Worm (Caenorhabditis elegans) whole organism, early embryonic: ENCODE results near the gene bath-33.

Experiments
- B0310.2 ChIP-seq: sonication (generic microtip); optimal IDR thresholded peaks from 2 replicates; lab custom pipeline; 2016; ENCODE audit warnings: mild to moderate bottlenecking, missing genetic modification characterization, missing compliant biosample characterization
- F13C5.2 ChIP-seq: sonication (generic microtip); optimal IDR thresholded peaks from 2 replicates; lab custom pipeline; 2017; ENCODE audit warnings: mild to moderate bottlenecking, missing genetic modification characterization, inconsistent platforms, missing compliant biosample characterization
- aly-1 ChIP-seq: sonication (generic microtip); optimal IDR thresholded peaks from 2 replicates; lab custom pipeline; 2016; ENCODE audit warnings: missing genetic modification characterization, missing compliant biosample characterization
- ama-1 ChIP-seq: fragments of 150-350 bp; optimal IDR thresholded peaks from 2 replicates; lab custom pipeline; 2014
- ceh-13 ChIP-seq: fragments of 200-800 bp; sonication (Bioruptor generic); optimal IDR thresholded peaks from 2 replicates; lab custom pipeline; 2018; ENCODE audit warnings: mild to moderate bottlenecking, missing genetic modification characterization, missing compliant biosample characterization
- ceh-36 ChIP-seq: sonication (generic microtip); optimal IDR thresholded peaks from 2 replicates; lab custom pipeline; 2016; ENCODE audit warnings: missing genetic modification characterization, inconsistent platforms, missing compliant biosample characterization
- ets-7 ChIP-seq: sonication (generic microtip); optimal IDR thresholded peaks from 2 replicates; lab custom pipeline; 2016; ENCODE audit warnings: missing genotype, missing genetic modification characterization, missing compliant biosample characterization
- flt-1 ChIP-seq: fragments of 200-800 bp; sonication (Bioruptor generic); IDR thresholded peaks from 2 replicates; pipeline ENCODE4 v1.3.6; 2022; ENCODE audit warnings: missing genetic modification characterization, missing compliant biosample characterization
- hmbx-1 ChIP-seq: sonication (generic microtip); optimal IDR thresholded peaks from 2 replicates; lab custom pipeline; 2016; ENCODE audit warnings: mild to moderate bottlenecking, missing genetic modification characterization, missing compliant biosample characterization
- hmg-4 ChIP-seq: fragments of 200-800 bp; sonication (Bioruptor generic); optimal IDR thresholded peaks from 2 replicates; lab custom pipeline; 2018; ENCODE audit warnings: mild to moderate bottlenecking, missing genetic modification characterization, missing compliant biosample characterization
- hnd-1 ChIP-seq: sonication (generic microtip); optimal IDR thresholded peaks from 2 replicates; lab custom pipeline; 2016; ENCODE audit warnings: missing genetic modification characterization, missing compliant biosample characterization
- pes-1 ChIP-seq: fragments of 200-800 bp; sonication (Bioruptor generic); IDR thresholded peaks from 2 replicates; pipeline ENCODE4 v1.3.6; 2022; ENCODE audit warnings: missing genetic modification reagents, missing genetic modification characterization, missing compliant biosample characterization
- scrt-1 ChIP-seq: fragments of 200-800 bp; sonication (Bioruptor generic); IDR thresholded peaks from 2 replicates; pipeline ENCODE4 v1.3.6; 2022; ENCODE audit warnings: missing genetic modification characterization, missing compliant biosample characterization
- sea-1 ChIP-seq: fragments of 200-800 bp; sonication (Bioruptor generic); conservative IDR thresholded peaks from 2 replicates; pipeline ENCODE4 v1.3.6; 2022; ENCODE audit warnings: missing genetic modification characterization, missing compliant biosample characterization
- tbx-11 ChIP-seq: fragments of 200-800 bp; sonication (Bioruptor generic); IDR thresholded peaks from 2 replicates; pipeline ENCODE4 v1.3.6; 2022; ENCODE audit warnings: missing genetic modification characterization, missing compliant biosample characterization
- tbx-37 ChIP-seq: fragments of 200-800 bp; sonication (Bioruptor generic); conservative IDR thresholded peaks from 2 replicates; pipeline ENCODE4 v1.3.6; 2022; ENCODE audit warnings: missing genetic modification reagents, missing genetic modification characterization, missing compliant biosample characterization
- tra-4 ChIP-seq: sonication (generic microtip); optimal IDR thresholded peaks from 2 replicates; lab custom pipeline; 2017; ENCODE audit warnings: missing genetic modification characterization, missing compliant biosample characterization

bath-33 gene

DNA sequence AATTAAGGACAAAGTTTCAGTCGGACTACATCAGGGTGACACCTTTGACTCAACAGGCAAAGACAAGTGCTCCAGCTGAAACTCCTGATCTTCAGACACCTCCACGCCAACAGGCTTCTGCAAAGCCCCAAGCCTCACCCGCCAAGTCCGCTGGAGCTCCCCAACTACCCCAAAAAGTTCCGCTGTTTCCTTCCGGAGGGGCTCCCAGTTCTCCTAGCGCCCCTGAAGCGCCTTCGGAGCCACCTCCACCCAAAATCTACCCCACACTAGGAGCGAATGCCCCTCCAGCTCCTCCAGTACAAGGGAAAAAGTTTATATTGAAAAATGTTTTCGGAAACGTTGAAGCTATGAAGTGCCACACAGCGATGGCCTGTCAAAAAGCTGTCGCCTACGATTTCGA lies 2.9 kb downstream of the bath-33 start:
- TF ChIP-seq B0310.2: no peak
- TF ChIP-seq hmbx-1 (tag; lab: Kevin White, UChicago): no peak

DNA sequence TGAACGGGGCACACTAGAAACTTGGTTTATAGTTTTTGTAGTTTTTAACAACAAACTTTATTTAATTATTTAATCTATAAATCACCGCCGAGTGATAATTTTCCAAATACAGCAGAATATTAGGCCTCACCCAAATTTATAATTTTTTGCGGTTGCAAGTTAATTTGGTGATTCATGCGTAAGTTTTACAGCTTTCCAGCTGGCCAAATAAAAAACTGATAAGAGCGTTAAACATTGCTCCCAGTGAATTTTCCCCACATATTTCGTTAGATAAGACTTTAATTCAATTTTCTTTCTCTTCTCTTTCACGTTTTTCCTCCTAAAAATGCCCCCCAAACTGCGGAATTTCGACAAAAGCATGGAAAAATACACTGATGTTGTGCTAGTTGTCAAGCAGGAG lies 4.5 kb downstream of the bath-33 start, which contains the start of gene bath-47:
Gene bath-47, plus strand, starts transcription at position 305 of the 400 bp plus-strand sequence.
- TF ChIP-seq tbx-11 (GFP tag; lab: Robert Waterston, UW): no peak
- no peak for TF ChIP-seq ceh-36 (tag; lab: Kevin White, UChicago)
- no peak for TF ChIP-seq B0310.2

DNA sequence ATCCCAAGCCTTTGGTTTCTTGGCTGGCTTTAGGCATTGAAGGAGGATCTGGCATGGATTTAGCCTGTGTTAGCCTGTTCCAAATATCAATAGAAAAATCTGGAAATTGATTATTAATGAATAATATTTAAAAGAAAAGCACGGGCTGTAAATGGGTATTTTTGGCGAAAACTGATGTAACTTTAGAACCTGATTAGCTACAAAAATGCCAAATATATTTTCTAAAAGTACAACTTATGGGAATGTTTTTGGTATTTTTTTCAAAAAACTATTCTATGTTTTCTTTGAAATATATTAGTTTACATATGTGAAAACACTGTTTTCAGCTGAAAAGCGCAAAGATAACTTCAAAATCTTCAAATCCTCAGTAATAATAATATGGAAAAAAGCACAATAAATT lies 5.3 kb downstream of the bath-33 start, which contains the start of gene bath-26:
Gene bath-26, minus strand, starts transcription at position 101 of the 400 bp plus-strand sequence.
- TF ChIP-seq aly-1 (tag; lab: Kevin White, UChicago) (no peak), sea-1 (no peak), ceh-13 (no peak), hmg-4 (GFP tag; lab: Kevin White, UChicago) (no peak), tbx-11 (GFP tag; lab: Robert Waterston, UW) (no peak), ets-7 (tag; lab: Kevin White, UChicago) (no peak)

DNA sequence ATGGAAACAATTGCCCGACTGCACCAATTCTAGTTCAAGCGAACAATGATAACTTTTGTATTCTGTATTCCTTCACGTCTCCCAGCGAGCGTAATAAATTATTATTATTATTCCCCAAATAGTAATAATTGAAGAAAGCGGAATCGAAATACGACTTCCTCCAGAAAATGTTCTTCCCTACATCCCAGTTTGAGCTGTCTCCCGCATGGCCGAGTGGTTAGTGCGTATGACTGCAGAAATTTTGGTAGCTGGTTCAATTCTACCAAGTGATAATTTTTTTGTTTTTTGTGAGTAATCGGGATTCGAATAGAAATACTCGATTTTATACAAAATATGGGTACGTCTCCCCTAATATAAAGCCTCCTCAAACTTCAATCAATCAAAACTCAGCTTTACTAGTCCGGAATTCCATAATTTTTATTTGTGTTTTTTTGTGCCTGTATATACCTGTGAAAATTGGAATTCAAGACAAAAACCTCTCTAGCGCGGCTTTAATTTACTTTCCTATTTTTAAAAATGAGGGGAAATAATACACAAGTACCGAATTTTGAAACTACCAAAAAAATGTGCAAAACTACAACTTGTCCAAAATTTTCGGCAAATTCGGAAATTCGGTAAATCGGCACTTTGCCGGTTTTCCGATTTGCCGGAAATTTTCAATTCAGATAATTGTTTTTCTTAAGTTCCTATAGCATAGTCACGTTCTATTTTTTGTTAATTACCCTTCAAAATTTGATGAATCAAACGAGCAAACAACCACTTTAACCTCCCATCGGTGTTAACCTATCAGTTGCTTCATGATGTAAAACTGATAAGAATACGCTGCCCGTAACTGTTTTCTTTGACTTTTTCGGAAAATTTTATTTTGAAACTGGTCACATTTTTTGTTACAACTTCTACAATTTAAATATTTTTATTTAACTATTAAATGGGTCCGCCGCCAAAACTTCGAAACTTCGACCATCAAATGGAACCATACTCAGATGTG lies 8.6 kb downstream of the bath-33 start, which contains the start of gene bath-46:
Gene bath-46, plus strand, starts transcription at position 806 of the 988 bp plus-strand sequence.
- TF ChIP-seq B0310.2 (no peak), hmbx-1 (tag; lab: Kevin White, UChicago) (no peak), tbx-11 (GFP tag; lab: Robert Waterston, UW) (no peak), hnd-1 (tag; lab: Kevin White, UChicago) (no peak), scrt-1 (no peak), pes-1 (GFP tag; lab: Robert Waterston, UW) (no peak), flt-1 (GFP tag; lab: Robert Waterston, UW) (no peak), tbx-37 (GFP tag; lab: Robert Waterston, UW) (no peak), sea-1 (no peak), hmg-4 (GFP tag; lab: Kevin White, UChicago) (no peak), ceh-36 (tag; lab: Kevin White, UChicago) (no peak), F13C5.2 (no peak), ets-7 (tag; lab: Kevin White, UChicago) (no peak), tra-4 (no peak), ceh-13 (no peak), aly-1 (tag; lab: Kevin White, UChicago) (no peak)

DNA sequence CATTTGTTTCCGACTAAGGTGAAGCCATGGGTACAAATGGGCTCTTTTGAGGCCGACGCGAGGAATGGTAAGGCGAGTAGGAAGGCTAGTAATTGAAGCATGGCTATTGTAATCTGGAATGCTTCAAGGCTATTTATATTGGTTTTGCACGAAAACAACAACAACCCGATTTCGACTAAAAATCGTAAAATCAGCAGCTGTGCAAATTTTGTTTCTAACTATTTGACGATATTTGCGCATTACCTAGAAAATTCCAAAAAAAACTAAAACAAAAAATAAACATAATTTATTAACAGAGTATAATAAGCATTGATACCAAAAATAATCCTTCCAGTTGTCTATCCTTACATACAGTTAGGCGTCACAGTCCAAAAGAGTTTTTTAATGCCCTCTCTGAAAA lies 10.8 kb downstream of the bath-33 start, which contains the start of gene clec-20:
Gene clec-20, minus strand, starts transcription at position 101 of the 400 bp plus-strand sequence.
- no peak for TF ChIP-seq B0310.2
- TF ChIP-seq pes-1 (GFP tag; lab: Robert Waterston, UW): no peak
- TF ChIP-seq ceh-13: no peak
- no peak for TF ChIP-seq hmbx-1 (tag; lab: Kevin White, UChicago)
- no peak for TF ChIP-seq aly-1 (tag; lab: Kevin White, UChicago)
- no peak for TF ChIP-seq hmg-4 (GFP tag; lab: Kevin White, UChicago)
- TF ChIP-seq ets-7 (tag; lab: Kevin White, UChicago): no peak

DNA sequence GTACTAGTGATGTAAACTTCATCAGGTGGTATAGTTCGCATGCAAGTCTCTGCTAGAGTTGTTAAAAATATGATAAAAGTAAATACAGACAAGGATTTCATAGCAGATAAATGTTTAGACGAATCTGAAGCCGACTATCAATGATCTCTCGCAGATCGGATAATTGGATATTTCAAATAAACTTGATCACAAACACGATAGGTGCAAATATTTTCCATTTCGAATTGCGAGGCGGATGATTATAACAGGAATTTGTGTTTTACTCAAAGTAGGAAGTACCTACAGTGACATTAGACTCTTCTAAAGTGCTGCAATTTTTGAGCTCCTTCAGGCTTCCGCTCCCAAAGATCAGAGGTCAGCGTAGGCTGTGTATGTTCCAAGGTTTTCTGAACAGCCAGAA lies 16.1 kb downstream of the bath-33 start, which contains the start of gene T07H3.7:
Gene T07H3.7, minus strand, starts transcription at position 101 of the 400 bp plus-strand sequence.
- TF ChIP-seq hmg-4 (GFP tag; lab: Kevin White, UChicago) (no peak), scrt-1 (no peak), hnd-1 (tag; lab: Kevin White, UChicago) (no peak), flt-1 (GFP tag; lab: Robert Waterston, UW) (no peak), F13C5.2 (no peak), ceh-36 (tag; lab: Kevin White, UChicago) (no peak), pes-1 (GFP tag; lab: Robert Waterston, UW) (no peak), tbx-11 (GFP tag; lab: Robert Waterston, UW) (no peak), tra-4 (no peak), sea-1 (no peak), ets-7 (tag; lab: Kevin White, UChicago) (no peak), aly-1 (tag; lab: Kevin White, UChicago) (no peak), ama-1 (no peak), hmbx-1 (tag; lab: Kevin White, UChicago) (no peak), B0310.2 (no peak), tbx-37 (GFP tag; lab: Robert Waterston, UW) (no peak), ceh-13 (no peak)

DNA sequence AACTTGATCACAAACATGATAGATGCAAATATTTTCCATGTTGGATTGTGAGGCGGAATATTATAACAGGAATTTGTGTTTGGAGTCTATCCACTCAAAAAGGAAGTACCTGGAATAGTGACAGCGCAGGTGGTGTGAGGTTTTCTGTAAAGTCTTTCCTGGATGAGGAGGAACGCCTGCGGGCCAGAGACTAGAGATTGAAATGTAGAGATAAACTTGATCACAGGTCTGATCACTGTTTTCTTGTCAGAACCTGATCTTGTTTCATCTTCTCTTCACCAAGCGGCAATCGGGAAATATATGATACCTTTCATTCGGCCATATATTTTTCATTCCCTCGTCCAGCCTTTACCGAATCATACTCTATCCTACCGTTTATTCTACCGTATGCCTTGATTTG lies 19.7 kb downstream of the bath-33 start, which contains the start of gene T07H3.8:
Gene T07H3.8, plus strand, starts transcription at position 301 of the 400 bp plus-strand sequence.
- TF ChIP-seq hnd-1 (tag; lab: Kevin White, UChicago): no peak
- no peak for TF ChIP-seq ama-1
- no peak for TF ChIP-seq B0310.2
- no peak for TF ChIP-seq F13C5.2
- no peak for TF ChIP-seq tbx-11 (GFP tag; lab: Robert Waterston, UW)
- TF ChIP-seq ceh-36 (tag; lab: Kevin White, UChicago): no peak
- TF ChIP-seq hmbx-1 (tag; lab: Kevin White, UChicago): no peak
- no peak for TF ChIP-seq tbx-37 (GFP tag; lab: Robert Waterston, UW)
- no peak for TF ChIP-seq ceh-13
- no peak for TF ChIP-seq hmg-4 (GFP tag; lab: Kevin White, UChicago)
- TF ChIP-seq scrt-1: no peak

DNA sequence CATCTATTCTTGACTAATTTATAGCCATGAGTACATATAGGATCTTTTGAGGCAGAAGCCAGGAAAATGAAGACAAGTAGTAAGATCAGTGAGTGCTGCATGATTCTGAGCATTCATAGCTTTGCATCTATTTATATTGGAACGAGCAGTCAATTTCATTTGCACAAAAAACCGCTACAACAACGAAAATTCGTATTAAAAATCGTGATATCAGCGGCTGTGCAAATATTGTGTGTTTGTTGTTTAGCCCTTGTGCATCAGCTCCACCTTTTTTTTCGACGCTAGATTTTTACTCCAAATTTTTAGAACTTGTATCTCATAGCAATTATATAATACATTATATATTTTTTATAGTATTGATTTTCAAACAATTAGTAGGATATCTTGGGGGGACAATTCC lies 21.8 kb downstream of the bath-33 start, which contains the start of gene clec-21:
Gene clec-21, minus strand, starts transcription at position 101 of the 400 bp plus-strand sequence.
- TF ChIP-seq tra-4 (no peak), flt-1 (GFP tag; lab: Robert Waterston, UW) (no peak)
